Worm (Caenorhabditis elegans) whole organism, early embryonic: ENCODE data around the gene ntl-4.

Experiments used
- B0310.2 ChIP-seq: sonication (generic microtip); optimal IDR thresholded peaks from 2 replicates; lab custom pipeline; 2016; ENCODE audit warnings: mild to moderate bottlenecking, missing genetic modification characterization, missing compliant biosample characterization
- F13C5.2 ChIP-seq: sonication (generic microtip); optimal IDR thresholded peaks from 2 replicates; lab custom pipeline; 2017; ENCODE audit warnings: mild to moderate bottlenecking, missing genetic modification characterization, inconsistent platforms, missing compliant biosample characterization
- aly-1 ChIP-seq: sonication (generic microtip); optimal IDR thresholded peaks from 2 replicates; lab custom pipeline; 2016; ENCODE audit warnings: missing genetic modification characterization, missing compliant biosample characterization
- ama-1 ChIP-seq: fragments of 150-350 bp; optimal IDR thresholded peaks from 2 replicates; lab custom pipeline; 2014
- ceh-13 ChIP-seq: fragments of 200-800 bp; sonication (Bioruptor generic); optimal IDR thresholded peaks from 2 replicates; lab custom pipeline; 2018; ENCODE audit warnings: mild to moderate bottlenecking, missing genetic modification characterization, missing compliant biosample characterization
- ceh-36 ChIP-seq: sonication (generic microtip); optimal IDR thresholded peaks from 2 replicates; lab custom pipeline; 2016; ENCODE audit warnings: missing genetic modification characterization, inconsistent platforms, missing compliant biosample characterization
- ets-7 ChIP-seq: sonication (generic microtip); optimal IDR thresholded peaks from 2 replicates; lab custom pipeline; 2016; ENCODE audit warnings: missing genotype, missing genetic modification characterization, missing compliant biosample characterization
- flt-1 ChIP-seq: fragments of 200-800 bp; sonication (Bioruptor generic); IDR thresholded peaks from 2 replicates; pipeline ENCODE4 v1.3.6; 2022; ENCODE audit warnings: missing genetic modification characterization, missing compliant biosample characterization
- hmbx-1 ChIP-seq: sonication (generic microtip); optimal IDR thresholded peaks from 2 replicates; lab custom pipeline; 2016; ENCODE audit warnings: mild to moderate bottlenecking, missing genetic modification characterization, missing compliant biosample characterization
- hmg-4 ChIP-seq: fragments of 200-800 bp; sonication (Bioruptor generic); optimal IDR thresholded peaks from 2 replicates; lab custom pipeline; 2018; ENCODE audit warnings: mild to moderate bottlenecking, missing genetic modification characterization, missing compliant biosample characterization
- hnd-1 ChIP-seq: sonication (generic microtip); optimal IDR thresholded peaks from 2 replicates; lab custom pipeline; 2016; ENCODE audit warnings: missing genetic modification characterization, missing compliant biosample characterization
- pes-1 ChIP-seq: fragments of 200-800 bp; sonication (Bioruptor generic); IDR thresholded peaks from 2 replicates; pipeline ENCODE4 v1.3.6; 2022; ENCODE audit warnings: missing genetic modification reagents, missing genetic modification characterization, missing compliant biosample characterization
- scrt-1 ChIP-seq: fragments of 200-800 bp; sonication (Bioruptor generic); IDR thresholded peaks from 2 replicates; pipeline ENCODE4 v1.3.6; 2022; ENCODE audit warnings: missing genetic modification characterization, missing compliant biosample characterization
- sea-1 ChIP-seq: fragments of 200-800 bp; sonication (Bioruptor generic); conservative IDR thresholded peaks from 2 replicates; pipeline ENCODE4 v1.3.6; 2022; ENCODE audit warnings: missing genetic modification characterization, missing compliant biosample characterization
- tbx-11 ChIP-seq: fragments of 200-800 bp; sonication (Bioruptor generic); IDR thresholded peaks from 2 replicates; pipeline ENCODE4 v1.3.6; 2022; ENCODE audit warnings: missing genetic modification characterization, missing compliant biosample characterization
- tbx-37 ChIP-seq: fragments of 200-800 bp; sonication (Bioruptor generic); conservative IDR thresholded peaks from 2 replicates; pipeline ENCODE4 v1.3.6; 2022; ENCODE audit warnings: missing genetic modification reagents, missing genetic modification characterization, missing compliant biosample characterization
- tra-4 ChIP-seq: sonication (generic microtip); optimal IDR thresholded peaks from 2 replicates; lab custom pipeline; 2017; ENCODE audit warnings: missing genetic modification characterization, missing compliant biosample characterization

ntl-4 gene

DNA sequence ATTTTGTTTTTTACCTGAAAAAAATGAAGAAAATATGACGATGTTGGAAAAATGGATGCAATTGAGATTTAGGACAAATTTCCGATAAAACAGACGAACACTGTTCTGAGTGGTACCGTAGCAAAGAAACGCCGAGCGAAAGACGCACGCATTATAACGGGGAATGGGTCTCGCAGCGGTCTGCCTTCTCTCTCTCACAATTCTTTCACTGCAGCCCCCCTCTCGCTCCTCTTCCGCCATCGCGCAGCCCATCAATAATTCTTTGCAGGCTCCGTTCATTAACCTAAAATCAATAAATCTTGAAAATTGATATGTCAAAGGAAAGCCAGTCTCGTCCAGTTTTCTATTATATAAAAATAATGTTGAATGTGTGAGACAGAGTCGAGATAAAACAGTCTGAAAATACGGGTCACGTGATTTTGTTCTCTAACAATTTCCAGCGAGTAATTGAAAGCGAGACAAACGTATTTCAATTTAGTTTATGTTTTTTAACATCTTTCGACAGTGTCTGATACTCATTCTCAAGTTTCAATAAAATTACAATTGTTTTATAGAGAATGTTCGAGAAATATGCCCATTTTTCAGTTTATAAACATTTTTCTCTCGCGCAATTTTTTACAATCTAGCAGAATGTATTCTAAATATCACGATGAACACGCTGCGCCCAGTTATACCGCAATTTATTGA is 777 bp upstream of the ntl-4 start:
- no peak for TF ChIP-seq ceh-36 (tag; lab: Kevin White, UChicago)
- TF ChIP-seq hmg-4 (GFP tag; lab: Kevin White, UChicago) = peak; percentile 31
- TF ChIP-seq flt-1 (GFP tag; lab: Robert Waterston, UW) = no peak
- no peak for TF ChIP-seq aly-1
- TF ChIP-seq tbx-37 (GFP tag; lab: Robert Waterston, UW) = no peak
- no peak for TF ChIP-seq ama-1
- no peak for TF ChIP-seq sea-1 (GFP tag; lab: Robert Waterston, UW)
- TF ChIP-seq tra-4 (tag; lab: Kevin White, UChicago) = no peak
- TF ChIP-seq pes-1 = no peak

DNA sequence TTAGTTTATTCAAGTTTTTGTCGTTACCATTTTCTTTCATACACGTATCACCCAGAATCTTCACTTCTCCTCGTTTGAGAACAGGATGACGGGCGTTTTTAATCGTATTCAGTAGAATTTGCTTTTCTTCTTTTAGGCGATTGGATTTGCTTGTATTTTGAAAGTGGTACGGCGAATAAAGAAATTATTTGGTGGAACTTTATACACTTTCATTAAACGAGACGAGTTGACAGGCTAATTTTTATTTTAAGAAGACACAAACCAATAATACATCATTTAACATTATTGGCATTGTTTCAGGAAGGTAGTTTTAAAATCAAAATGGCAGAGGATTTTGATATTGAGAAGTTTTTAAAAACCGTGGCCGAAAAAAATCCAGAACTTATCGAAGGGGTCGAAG is 4.6 kb downstream of the ntl-4 start, which contains the start of gene C49H3.4:
Gene C49H3.4 (plus strand): TSS at position 301 of the 400 bp plus-strand sequence.
- TF ChIP-seq tbx-11 (GFP tag; lab: Robert Waterston, UW) (no peak), ets-7 (no peak), tra-4 (tag; lab: Kevin White, UChicago) (no peak), pes-1 (no peak), scrt-1 (GFP tag; lab: Robert Waterston, UW) (no peak), hmg-4 (GFP tag; lab: Kevin White, UChicago) (no peak), sea-1 (GFP tag; lab: Robert Waterston, UW) (no peak), B0310.2 (tag; lab: Kevin White, UChicago) (no peak), hnd-1 (tag; lab: Kevin White, UChicago) (no peak), F13C5.2 (no peak), flt-1 (GFP tag; lab: Robert Waterston, UW) (no peak), aly-1 (no peak), ama-1 (no peak)

DNA sequence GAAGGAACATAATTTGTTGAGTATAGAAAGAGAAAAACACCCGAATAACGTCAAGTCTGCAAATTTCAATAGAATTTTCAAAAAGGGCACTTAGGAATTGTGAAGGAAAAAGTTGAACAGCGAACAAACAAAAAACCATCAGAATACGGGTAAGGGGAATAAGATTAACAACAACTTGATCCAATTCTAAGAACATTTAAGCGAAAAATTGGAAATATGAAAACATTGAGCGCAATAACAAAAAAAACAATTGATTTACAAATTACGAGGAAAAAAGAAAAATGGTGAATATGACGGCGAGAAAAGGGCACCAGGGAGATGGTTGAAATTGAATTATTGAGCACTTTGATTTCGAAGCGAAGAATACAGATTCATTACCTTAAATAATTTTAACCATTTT is 6.5 kb downstream of the ntl-4 start:
- TF ChIP-seq tra-4 (tag; lab: Kevin White, UChicago) (no peak), scrt-1 (GFP tag; lab: Robert Waterston, UW) (no peak), hnd-1 (tag; lab: Kevin White, UChicago) (no peak), tbx-11 (GFP tag; lab: Robert Waterston, UW) (no peak)

DNA sequence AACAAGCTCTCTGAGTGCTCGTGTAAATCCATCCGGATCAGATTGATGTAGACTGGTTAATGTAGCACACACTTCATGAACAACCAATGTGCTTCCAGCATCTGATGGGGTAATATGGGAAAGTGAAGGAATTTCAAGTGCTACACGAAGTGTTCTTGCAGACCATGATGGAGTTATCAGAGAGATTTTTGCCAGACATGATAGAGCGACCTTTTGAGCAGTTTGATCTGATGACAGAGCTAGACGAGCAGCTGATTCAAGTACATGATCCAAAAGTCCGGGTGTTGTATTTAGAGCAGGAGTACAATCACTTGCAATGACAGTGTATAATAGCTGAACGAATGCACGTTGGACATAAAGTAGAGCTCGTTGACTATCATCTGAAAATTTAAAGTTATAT is 7.5 kb downstream of the ntl-4 start:
- TF ChIP-seq ceh-36 (tag; lab: Kevin White, UChicago) (no peak), ceh-13 (GFP tag; lab: Kevin White, UChicago) (no peak), hmg-4 (GFP tag; lab: Kevin White, UChicago) (no peak), flt-1 (GFP tag; lab: Robert Waterston, UW) (no peak), pes-1 (no peak), B0310.2 (tag; lab: Kevin White, UChicago) (no peak), tbx-11 (GFP tag; lab: Robert Waterston, UW) (no peak)

DNA sequence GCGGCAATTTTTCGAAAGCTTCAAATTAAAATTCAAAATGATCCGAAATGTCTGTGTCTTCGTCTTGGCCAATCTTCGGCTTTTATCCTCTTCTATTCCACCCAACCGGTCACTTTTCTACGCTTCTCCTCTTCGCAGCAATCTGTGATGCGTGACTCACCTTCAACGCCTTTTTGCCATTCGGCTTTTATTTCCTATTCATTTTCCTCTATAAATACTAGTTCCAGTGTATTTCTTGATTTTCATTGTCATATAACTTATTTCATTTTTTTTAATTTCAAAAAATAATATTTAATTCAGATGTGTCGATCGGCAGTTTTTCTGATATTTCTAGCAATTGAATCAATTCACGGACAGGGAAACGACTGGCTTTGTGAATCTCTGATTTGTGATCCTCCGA is 9.8 kb downstream of the ntl-4 start, which contains the start of gene C49H3.16:
Gene C49H3.16 (plus strand): TSS at position 301 of the 400 bp plus-strand sequence.
- TF ChIP-seq tbx-37 (GFP tag; lab: Robert Waterston, UW) = no peak
- TF ChIP-seq tra-4 (tag; lab: Kevin White, UChicago) = no peak
- no peak for TF ChIP-seq ets-7

DNA sequence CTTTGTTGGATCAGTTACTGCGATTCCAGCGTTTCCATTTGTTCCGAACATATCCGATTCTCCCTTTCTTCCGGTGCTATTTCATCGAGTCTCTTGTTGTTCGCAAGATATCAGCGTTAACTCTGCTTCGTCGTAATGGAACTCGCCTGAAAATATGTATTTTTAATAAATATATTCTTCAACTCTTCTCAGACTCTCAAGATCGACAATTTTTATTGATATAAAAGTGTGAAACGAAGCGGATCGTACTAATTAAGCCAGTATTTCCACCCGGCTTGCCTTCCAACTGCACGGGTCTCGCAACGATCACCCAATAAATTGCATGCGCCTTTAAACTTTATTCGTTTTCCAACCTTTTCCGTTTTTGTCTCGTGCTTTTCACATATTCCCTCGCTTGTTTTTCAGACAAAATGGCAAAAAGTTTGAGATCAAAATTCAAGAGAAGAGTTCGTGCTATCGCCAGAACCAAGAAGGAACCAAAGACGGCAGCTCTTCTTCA is 13.7 kb downstream of the ntl-4 start, which contains the start of the genes xpo-3 and C49H3.3:
Gene xpo-3 (minus strand): TSS at position 51 of the 499 bp plus-strand sequence.
Gene C49H3.3 (plus strand): TSS at position 369 of the 499 bp plus-strand sequence.
- no peak for TF ChIP-seq hmg-4 (GFP tag; lab: Kevin White, UChicago)
- TF ChIP-seq pes-1 = no peak
- TF ChIP-seq ets-7 = no peak
- TF ChIP-seq tbx-11 (GFP tag; lab: Robert Waterston, UW) = no peak
- TF ChIP-seq F13C5.2 = no peak
- no peak for TF ChIP-seq tbx-37 (GFP tag; lab: Robert Waterston, UW)
- no peak for TF ChIP-seq scrt-1 (GFP tag; lab: Robert Waterston, UW)
- no peak for TF ChIP-seq B0310.2 (tag; lab: Kevin White, UChicago)
- no peak for TF ChIP-seq hmbx-1 (tag; lab: Kevin White, UChicago)
- TF ChIP-seq hnd-1 (tag; lab: Kevin White, UChicago) = no peak
- TF ChIP-seq sea-1 (GFP tag; lab: Robert Waterston, UW) = no peak
- no peak for TF ChIP-seq flt-1 (GFP tag; lab: Robert Waterston, UW)
- no peak for TF ChIP-seq aly-1

DNA sequence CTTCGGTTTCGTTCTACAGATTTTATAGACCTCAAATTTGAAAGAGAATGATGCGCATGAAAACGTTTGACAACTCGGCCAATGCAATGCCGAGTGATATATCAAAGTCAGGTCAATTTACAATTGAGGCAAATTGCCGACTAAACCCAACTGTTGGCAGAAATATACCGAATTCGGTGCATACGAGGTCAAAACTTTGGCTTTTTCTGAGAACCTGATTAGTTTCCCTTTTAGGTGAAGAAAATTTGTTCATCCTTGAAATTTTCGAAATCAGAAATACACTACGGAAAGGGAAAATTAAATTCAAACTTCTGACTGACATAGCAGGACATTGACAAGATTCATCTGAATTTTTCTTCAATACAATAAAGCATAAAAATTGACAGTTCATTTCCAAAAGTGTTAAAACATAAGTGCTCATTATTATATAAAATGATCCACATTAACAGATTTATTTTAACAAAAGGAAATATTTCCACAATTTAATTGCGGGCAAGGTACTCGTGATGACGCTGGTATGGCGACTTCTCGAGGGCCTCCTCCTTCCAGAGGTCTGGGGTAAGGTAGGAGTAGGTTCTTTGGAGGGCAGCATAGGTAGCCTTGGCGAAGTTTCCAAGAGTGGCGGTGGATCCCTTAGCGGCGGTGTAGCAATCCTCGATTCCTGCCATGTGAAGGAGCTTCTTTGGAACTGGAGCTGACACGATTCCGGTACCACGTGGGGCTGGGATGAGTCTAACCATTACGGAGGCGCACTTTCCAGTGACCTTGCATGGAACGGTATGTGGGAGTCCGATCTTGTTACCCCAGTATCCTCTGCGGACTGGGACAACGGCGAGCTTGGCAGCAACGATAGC is 14.8 kb downstream of the ntl-4 start:
- no peak for TF ChIP-seq ceh-36 (tag; lab: Kevin White, UChicago)
- TF ChIP-seq F13C5.2 = no peak
- no peak for TF ChIP-seq scrt-1 (GFP tag; lab: Robert Waterston, UW)
- no peak for TF ChIP-seq tbx-11 (GFP tag; lab: Robert Waterston, UW)
- TF ChIP-seq tbx-37 (GFP tag; lab: Robert Waterston, UW) = no peak
- TF ChIP-seq aly-1 = no peak
- no peak for TF ChIP-seq hnd-1 (tag; lab: Kevin White, UChicago)
- no peak for TF ChIP-seq ceh-13 (GFP tag; lab: Kevin White, UChicago)
- TF ChIP-seq hmbx-1 (tag; lab: Kevin White, UChicago) = no peak
- no peak for TF ChIP-seq hmg-4 (GFP tag; lab: Kevin White, UChicago)
- no peak for TF ChIP-seq tra-4 (tag; lab: Kevin White, UChicago)
- no peak for TF ChIP-seq B0310.2 (tag; lab: Kevin White, UChicago)
- no peak for TF ChIP-seq sea-1 (GFP tag; lab: Robert Waterston, UW)
- no peak for TF ChIP-seq pes-1
- TF ChIP-seq ama-1 = no peak
- no peak for TF ChIP-seq flt-1 (GFP tag; lab: Robert Waterston, UW)
- TF ChIP-seq ets-7 = no peak
